Worm (Caenorhabditis elegans) whole organism, L4 larva: Measurements from ENCODE around the gene oac-3.
A peak's percentile ranks its signal among the peaks of the same experiment; 100 is the strongest.

Experiments
- F49E8.2 ChIP-seq: sonication (generic microtip); optimal IDR thresholded peaks from 2 replicates; lab custom pipeline; 2016; ENCODE audit warnings: missing compliant biosample characterization, mild to moderate bottlenecking, missing genetic modification characterization, borderline replicate concordance
- T20F7.1 ChIP-seq: fragments of 200-800 bp; sonication (Bioruptor generic); optimal IDR thresholded peaks from 2 replicates; lab custom pipeline; 2018; ENCODE audit warnings: mild to moderate bottlenecking, missing genetic modification characterization, missing compliant biosample characterization
- T26A8.4 ChIP-seq: fragments of 200-800 bp; sonication (Bioruptor generic); IDR thresholded peaks from 2 replicates; pipeline ENCODE4 v1.3.6; 2022; ENCODE audit warnings: missing genetic modification characterization, missing compliant biosample characterization
- Y48G9A.11 ChIP-seq: fragments of 200-800 bp; sonication (Bioruptor generic); IDR thresholded peaks from 2 replicates; pipeline ENCODE4 v1.3.6; 2022; ENCODE audit warnings: missing genetic modification reagents, missing genetic modification characterization, missing compliant biosample characterization
- arid-1 ChIP-seq: fragments of 200-800 bp; sonication (Bioruptor generic); conservative IDR thresholded peaks from 2 replicates; pipeline ENCODE4 v1.3.6; 2022; ENCODE audit warnings: missing genetic modification reagents, missing genetic modification characterization, missing compliant biosample characterization
- ceh-20 ChIP-seq: fragments of 200-800 bp; sonication (Bioruptor generic); IDR thresholded peaks from 2 replicates; pipeline ENCODE4 v1.3.6; 2022; ENCODE audit warnings: missing genetic modification reagents, missing genetic modification characterization, missing compliant biosample characterization
- cey-2 ChIP-seq: sonication (generic microtip); optimal IDR thresholded peaks from 3 replicates; lab custom pipeline; 2017; ENCODE audit warnings: missing genetic modification characterization, mild to moderate bottlenecking, missing compliant biosample characterization, antibody characterized with exemption, borderline replicate concordance; ENCODE audit not compliant: insufficient read depth
- fos-1 ChIP-seq: fragments of 150-350 bp; optimal IDR thresholded peaks from 2 replicates; lab custom pipeline; 2014; ENCODE audit warnings: missing biosample characterization, missing genetic modification characterization
- gei-8 ChIP-seq: fragments of 200-800 bp; sonication (Bioruptor generic); optimal IDR thresholded peaks from 2 replicates; lab custom pipeline; 2018; ENCODE audit warnings: mild to moderate bottlenecking, missing genetic modification characterization, missing compliant biosample characterization
- jun-1 ChIP-seq: fragments of 150-350 bp; optimal IDR thresholded peaks from 2 replicates; lab custom pipeline; 2014; ENCODE audit warnings: missing biosample characterization, missing genetic modification reagents, missing genetic modification characterization
- lin-29 ChIP-seq: fragments of 200-800 bp; sonication (Bioruptor generic); IDR thresholded peaks from 2 replicates; pipeline ENCODE4 v1.3.6; 2022; ENCODE audit warnings: missing genetic modification reagents, missing genetic modification characterization, missing compliant biosample characterization
- mxl-2 ChIP-seq: fragments of 200-800 bp; sonication (Bioruptor generic); conservative IDR thresholded peaks from 2 replicates; pipeline ENCODE4 v1.3.6; 2022; ENCODE audit warnings: missing genetic modification reagents, missing genetic modification characterization, missing compliant biosample characterization
- nhr-28 ChIP-seq: fragments of 150-350 bp; optimal IDR thresholded peaks from 2 replicates; lab custom pipeline; 2014; ENCODE audit warnings: missing biosample characterization, missing genetic modification characterization
- pqm-1 ChIP-seq: sonication (generic microtip); optimal IDR thresholded peaks from 2 replicates; lab custom pipeline; 2017; ENCODE audit warnings: missing biosample characterization, missing genetic modification characterization
- sdz-12 ChIP-seq: fragments of 200-800 bp; sonication (Bioruptor generic); optimal IDR thresholded peaks from 2 replicates; lab custom pipeline; 2018; ENCODE audit warnings: mild to moderate bottlenecking, missing genetic modification characterization, missing compliant biosample characterization
- zag-1 ChIP-seq: fragments of 150-350 bp; optimal IDR thresholded peaks from 2 replicates; lab custom pipeline; 2014; ENCODE audit warnings: missing biosample characterization, missing genetic modification characterization

oac-3 gene

DNA sequence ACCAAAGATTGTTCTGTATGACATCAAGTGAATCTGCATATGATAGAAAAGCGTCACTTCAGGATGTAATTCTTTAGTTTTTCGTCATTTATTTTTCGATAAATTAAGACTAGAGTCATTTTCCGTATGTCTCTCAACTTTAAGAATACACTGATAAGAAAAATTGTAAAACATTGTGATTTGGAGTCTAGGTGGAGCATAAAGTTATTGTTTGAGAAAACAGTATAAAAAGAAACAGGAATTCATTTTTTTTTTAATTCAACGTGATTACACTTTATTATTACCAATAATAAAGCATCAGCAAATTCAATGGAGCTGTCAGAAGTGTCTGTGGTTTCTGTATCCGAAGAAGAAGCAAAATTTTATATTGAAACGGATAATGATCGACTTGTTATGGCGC lies 49.7 kb downstream of the oac-3 start, which contains the start of gene R10D12.6:
Gene R10D12.6 (plus strand): TSS at position 301 of the 400 bp plus-strand sequence.
- TF ChIP-seq F49E8.2 (tag; lab: Kevin White, UChicago), result no peak
- TF ChIP-seq nhr-28, result peak; percentile 52
- no peak for TF ChIP-seq T20F7.1 (GFP tag; lab: Kevin White, UChicago)
- TF ChIP-seq arid-1 (GFP tag; lab: Robert Waterston, UW), result no peak
- peak; percentile 3 for TF ChIP-seq pqm-1 (tag; lab: Kevin White, UChicago)

DNA sequence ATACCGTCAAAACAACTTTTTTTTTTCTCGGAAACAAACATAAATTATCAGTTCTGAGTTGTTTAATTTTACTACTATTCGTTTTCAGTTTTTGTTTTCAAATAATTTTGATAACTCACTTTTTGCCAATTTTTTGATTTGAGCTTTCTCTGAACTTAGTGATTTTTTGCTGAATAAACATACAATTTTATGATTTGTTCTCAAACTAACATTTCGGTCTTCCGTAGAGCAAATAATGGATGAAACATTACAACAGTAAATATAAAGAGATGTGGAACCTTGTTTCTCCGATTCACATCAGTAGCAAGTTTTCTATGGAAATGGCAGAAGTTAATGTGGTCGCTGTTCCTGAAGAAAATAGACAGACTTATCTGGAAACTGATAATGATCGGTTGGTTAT lies 50.4 kb downstream of the oac-3 start, which contains the start of gene R10D12.7:
Gene R10D12.7 (plus strand): TSS at position 301 of the 400 bp plus-strand sequence.
- no peak for TF ChIP-seq Y48G9A.11 (GFP tag; lab: Robert Waterston, UW)
- TF ChIP-seq jun-1 (tag; lab: Kevin White, UChicago), result no peak
- no peak for TF ChIP-seq T26A8.4 (GFP tag; lab: Robert Waterston, UW)
- no peak for TF ChIP-seq mxl-2 (GFP tag; lab: Robert Waterston, UW)
- no peak for TF ChIP-seq zag-1 (tag; lab: Kevin White, UChicago)
- no peak for TF ChIP-seq gei-8 (GFP tag; lab: Kevin White, UChicago)
- no peak for TF ChIP-seq ceh-20 (GFP tag; lab: Robert Waterston, UW)
- no peak for TF ChIP-seq cey-2 (tag; lab: Kevin White, UChicago)
- no peak for TF ChIP-seq fos-1 (tag; lab: Kevin White, UChicago)
- no peak for TF ChIP-seq lin-29 (GFP tag; lab: Robert Waterston, UW)
- TF ChIP-seq sdz-12 (GFP tag; lab: Kevin White, UChicago), result no peak
